Fruit fly (Drosophila melanogaster) whole organism, adult: ENCODE measurements around the gene CG12071.

Experiments used
- bab1 ChIP-seq: fragments of 200-800 bp; sonication (Bioruptor generic); optimal IDR thresholded peaks from 3 replicates; lab custom pipeline; 2019; ENCODE audit warnings: missing biosample characterization, mild to moderate bottlenecking, missing genetic modification characterization, moderate library complexity
- cnc ChIP-seq, 2 experiments: fragments of >200 bp; optimal IDR thresholded peaks; 2 replicates each; lab custom pipeline; 2017
- tj ChIP-seq: fragments of 200-800 bp; sonication (Bioruptor generic); optimal IDR thresholded peaks from 3 replicates; lab custom pipeline; 2017; ENCODE audit warnings: missing biosample characterization, mild to moderate bottlenecking, missing genetic modification characterization, moderate library complexity

DNA sequence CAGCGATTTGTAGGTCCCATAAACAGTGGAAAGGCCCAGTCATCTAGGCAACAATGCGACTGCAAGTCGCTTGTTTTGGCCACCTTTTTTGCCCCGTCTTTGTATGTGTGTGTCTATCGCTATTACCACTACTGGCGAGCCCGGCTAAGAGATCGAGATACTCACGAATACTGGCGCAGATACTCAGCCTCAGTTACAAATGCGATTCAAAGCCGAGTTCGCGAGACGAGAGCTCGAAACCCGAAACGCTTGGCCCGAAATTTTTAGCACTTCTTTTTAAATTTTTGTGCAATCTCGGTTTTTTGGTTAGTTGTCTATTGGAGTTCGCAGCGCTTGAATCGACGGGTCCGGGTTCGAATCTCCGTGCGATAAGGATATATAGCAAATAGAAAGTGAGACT lies 12.9 kb upstream of the CG12071 start, which contains the start of gene Cyp4c3:
- TF ChIP-seq cnc (optimal IDR thresholded peaks at IDR 0.05; lab: Kevin White, UChicago) (no peak), tj (GFP tag; lab: Kevin White, UChicago) (no peak), bab1 (GFP tag; lab: Kevin White, UChicago) (no peak)
